Worm (Caenorhabditis elegans) whole organism, midembryonic: Measurements from ENCODE around the gene wsp-1.

Experiments used
- cog-1 ChIP-seq: sonication (generic microtip); optimal IDR thresholded peaks from 2 replicates; lab custom pipeline; 2016; ENCODE audit warnings: missing genetic modification characterization, missing compliant biosample characterization
- flt-1 ChIP-seq: fragments of 200-800 bp; sonication (Bioruptor generic); IDR thresholded peaks from 2 replicates; pipeline ENCODE4 v1.3.6; 2022; ENCODE audit warnings: missing genetic modification characterization, missing compliant biosample characterization
- klf-2 ChIP-seq: fragments of 200-800 bp; sonication (Bioruptor generic); conservative IDR thresholded peaks from 2 replicates; pipeline ENCODE4 v1.3.6; 2022; ENCODE audit warnings: missing genetic modification reagents, missing genetic modification characterization, missing compliant biosample characterization

ce11 chrIV:8208855-8209254 lies 10.1 kb upstream of the wsp-1 start:
- no peak for TF ChIP-seq flt-1 (GFP tag; lab: Robert Waterston, UW)
- no peak for TF ChIP-seq cog-1 (tag; lab: Kevin White, UChicago)
- TF ChIP-seq klf-2 (GFP tag; lab: Robert Waterston, UW) = no peak
